Fruit fly (Drosophila melanogaster) whole organism, wandering third instar larva: Measurements from ENCODE around the gene Cds.

Experiments used
- Abd-B ChIP-seq: fragments of >200 bp; optimal IDR thresholded peaks from 2 replicates; lab custom pipeline; 2017; ENCODE audit warnings: missing biosample characterization, missing genetic modification characterization
- CG32264 ChIP-seq: fragments of 200-800 bp; sonication (Bioruptor generic); optimal IDR thresholded peaks from 2 replicates; lab custom pipeline; 2016; ENCODE audit warnings: missing biosample characterization, missing genetic modification characterization
- CG9705 ChIP-seq: fragments of 200-800 bp; sonication (Bioruptor generic); optimal IDR thresholded peaks from 2 replicates; lab custom pipeline; 2018; ENCODE audit warnings: missing biosample characterization, mild to moderate bottlenecking, missing genetic modification characterization
- CrebA ChIP-seq: fragments of 200-800 bp; sonication (Bioruptor generic); optimal IDR thresholded peaks from 2 replicates; lab custom pipeline; 2016; ENCODE audit warnings: missing biosample characterization, mild to moderate bottlenecking, missing genetic modification characterization, borderline replicate concordance
- Dfd ChIP-seq: fragments of >200 bp; optimal IDR thresholded peaks from 2 replicates; lab custom pipeline; 2017; ENCODE audit warnings: missing biosample characterization, missing genetic modification characterization
- HLH106 ChIP-seq: fragments of 200-800 bp; optimal IDR thresholded peaks from 3 replicates; lab custom pipeline; 2019; ENCODE audit warnings: missing biosample characterization, mild to moderate bottlenecking, missing genetic modification characterization, moderate library complexity
- Hnf4 ChIP-seq: fragments of 200-800 bp; sonication (Bioruptor generic); optimal IDR thresholded peaks from 2 replicates; lab custom pipeline; 2016; ENCODE audit warnings: missing biosample characterization, mild to moderate bottlenecking, missing genetic modification characterization
- Hr78 ChIP-seq: fragments of >200 bp; optimal IDR thresholded peaks from 2 replicates; lab custom pipeline; 2017; ENCODE audit warnings: missing biosample characterization, missing genetic modification characterization
- Hr83 ChIP-seq: fragments of 200-300 bp; sonication (Bioruptor generic); optimal IDR thresholded peaks from 2 replicates; lab custom pipeline; 2016; ENCODE audit warnings: missing biosample characterization, mild to moderate bottlenecking, missing genetic modification characterization, moderate library complexity; ENCODE audit not compliant: poor library complexity, severe bottlenecking
- Jra ChIP-seq: sonication (Bioruptor generic); optimal IDR thresholded peaks from 2 replicates; lab custom pipeline; 2016; ENCODE audit warnings: missing biosample characterization, missing genetic modification characterization
- Myc ChIP-seq: fragments of >200 bp; optimal IDR thresholded peaks from 2 replicates; lab custom pipeline; 2017
- N ChIP-seq: fragments of >200 bp; optimal IDR thresholded peaks from 2 replicates; lab custom pipeline; 2018; ENCODE audit warnings: missing biosample characterization, missing external identifiers, missing genetic modification characterization
- OdsH ChIP-seq: fragments of 200-800 bp; sonication (Bioruptor generic); optimal IDR thresholded peaks from 2 replicates; lab custom pipeline; 2016; ENCODE audit warnings: missing biosample characterization, mild to moderate bottlenecking, missing genetic modification characterization
- Sp1 ChIP-seq: fragments of 200-800 bp; sonication (Bioruptor generic); optimal IDR thresholded peaks from 3 replicates; lab custom pipeline; 2019; ENCODE audit warnings: missing biosample characterization, mild to moderate bottlenecking, missing genetic modification characterization, moderate library complexity
- Vsx2 ChIP-seq: fragments of 200-300, 225-300 bp; sonication (Bioruptor generic); optimal IDR thresholded peaks from 2 replicates; lab custom pipeline; 2018; ENCODE audit warnings: missing biosample characterization, missing genetic modification characterization; ENCODE audit not compliant: partially characterized antibody
- br ChIP-seq: fragments of 200-800 bp; sonication (Bioruptor generic); optimal IDR thresholded peaks from 2 replicates; lab custom pipeline; 2016; ENCODE audit warnings: missing biosample characterization, missing genetic modification characterization
- brk ChIP-seq: fragments of 200-800 bp; sonication (Bioruptor generic); optimal IDR thresholded peaks from 2 replicates; lab custom pipeline; 2016; ENCODE audit warnings: missing biosample characterization, mild to moderate bottlenecking, missing genetic modification characterization
- dl ChIP-seq, 2 experiments: fragments of 175-275, 200-275 bp in 1 of 2; fragments of 200-275 bp in 1 of 2; sonication (Bioruptor generic); optimal IDR thresholded peaks; lab custom pipeline; 2018; ENCODE audit warnings: mild to moderate bottlenecking in 2 of 2, missing biosample characterization in 2 of 2, missing genetic modification characterization in 2 of 2, moderate library complexity in 2 of 2; ENCODE audit not compliant: partially characterized antibody in 2 of 2, insufficient read depth in 1 of 2
- dmrt93B ChIP-seq: fragments of 200-800 bp; sonication (Bioruptor generic); optimal IDR thresholded peaks from 2 replicates; lab custom pipeline; 2018; ENCODE audit warnings: missing biosample characterization, mild to moderate bottlenecking, missing genetic modification characterization
- ey ChIP-seq: fragments of 200-800 bp; sonication (Bioruptor generic); optimal IDR thresholded peaks from 2 replicates; lab custom pipeline; 2016; ENCODE audit warnings: missing biosample characterization, missing genetic modification characterization
- foxo ChIP-seq, 2 experiments: fragments of 200-800 bp; sonication (Bioruptor generic); optimal IDR thresholded peaks; 2 replicates in 1 of 2; 3 replicates in 1 of 2; lab custom pipeline; 2016 to 2017; ENCODE audit warnings: missing biosample characterization in 2 of 2, missing genetic modification characterization in 2 of 2
- fru ChIP-seq: fragments of 200-800 bp; sonication (Bioruptor generic); optimal IDR thresholded peaks from 3 replicates; lab custom pipeline; 2016; ENCODE audit warnings: missing biosample characterization, mild to moderate bottlenecking, missing genetic modification characterization
- h ChIP-seq: fragments of 200-800 bp; sonication (Bioruptor generic); optimal IDR thresholded peaks from 3 replicates; lab custom pipeline; 2016; ENCODE audit warnings: missing biosample characterization, mild to moderate bottlenecking, missing genetic modification characterization
- jim ChIP-seq: fragments of 175-275, 200-325 bp; sonication (Bioruptor generic); optimal IDR thresholded peaks from 2 replicates; lab custom pipeline; 2016; ENCODE audit warnings: missing biosample characterization, mild to moderate bottlenecking, missing genetic modification characterization
- lola ChIP-seq: fragments of >200 bp; optimal IDR thresholded peaks from 2 replicates; lab custom pipeline; 2017; ENCODE audit warnings: missing biosample characterization, missing genetic modification characterization
- pan ChIP-seq: fragments of >200 bp; optimal IDR thresholded peaks from 2 replicates; lab custom pipeline; 2017
- psq ChIP-seq: fragments of 200-800 bp; sonication (Bioruptor generic); optimal IDR thresholded peaks from 3 replicates; lab custom pipeline; 2017; ENCODE audit warnings: missing biosample characterization, mild to moderate bottlenecking, missing genetic modification characterization, moderate library complexity
- rgr ChIP-seq: fragments of 200-800 bp; sonication (Bioruptor generic); optimal IDR thresholded peaks from 3 replicates; lab custom pipeline; 2016; ENCODE audit warnings: missing biosample characterization, mild to moderate bottlenecking, missing genetic modification characterization
- sage ChIP-seq: fragments of 200-800 bp; sonication (Bioruptor generic); optimal IDR thresholded peaks from 2 replicates; lab custom pipeline; 2016; ENCODE audit warnings: missing biosample characterization, mild to moderate bottlenecking, missing genetic modification characterization
- tai ChIP-seq: sonication (Bioruptor generic); optimal IDR thresholded peaks from 2 replicates; lab custom pipeline; 2016; ENCODE audit warnings: missing biosample characterization, missing genetic modification characterization
- woc ChIP-seq: sonication (Bioruptor generic); optimal IDR thresholded peaks from 2 replicates; lab custom pipeline; 2016; ENCODE audit warnings: missing biosample characterization, mild to moderate bottlenecking, missing genetic modification characterization

Cds gene

dm6 chr3L:8155324-8155723 lies 27.8 kb downstream of the Cds start:
- TF ChIP-seq br (no peak), sage (GFP tag; lab: Kevin White, UChicago) (no peak), Abd-B (GFP tag; lab: Kevin White, UChicago) (no peak)

- TF ChIP-seq foxo (GFP tag; optimal IDR thresholded peaks at IDR 0.05; lab: Kevin White, UChicago) (peak in 1 of 2 experiments; percentile 49), Hnf4 (GFP tag; lab: Kevin White, UChicago) (peak; percentile 6), lola (GFP tag; lab: Kevin White, UChicago) (no peak), woc (GFP tag; lab: Kevin White, UChicago) (no peak), Jra (GFP tag; lab: Kevin White, UChicago) (no peak), HLH106 (peak; percentile 31), br (peak; percentile 53), Vsx2 (GFP tag; lab: Kevin White, UChicago) (no peak), dl (GFP tag; optimal IDR thresholded peaks at IDR 0.05; lab: Kevin White, UChicago; ENCODE audit: insufficient read depth in 1 of 2, partially characterized antibody in 2 of 2) (no peak), brk (GFP tag; lab: Kevin White, UChicago) (no peak), psq (GFP tag; lab: Kevin White, UChicago) (no peak), jim (no peak), CrebA (GFP tag; lab: Kevin White, UChicago) (no peak), rgr (GFP tag; lab: Kevin White, UChicago) (peak; percentile 49), OdsH (peak; percentile 43), Dfd (GFP tag; lab: Kevin White, UChicago) (no peak), N (GFP tag; lab: Kevin White, UChicago) (no peak), dmrt93B (GFP tag; lab: Kevin White, UChicago) (no peak), h (GFP tag; lab: Kevin White, UChicago) (peak; percentile 48), fru (GFP tag; lab: Kevin White, UChicago) (peak; percentile 22), CG9705 (no peak), pan (lab: Kevin White, UChicago) (no peak), Sp1 (GFP tag; lab: Kevin White, UChicago) (peak; percentile 43), ey (peak; percentile 48)
Measured at dm6 chr3L:8156199-8156598, 28.6 kb downstream of the Cds start.

dm6 chr3L:8157079-8157478 lies 29.5 kb downstream of the Cds start:
- no peak for TF ChIP-seq Hnf4 (GFP tag; lab: Kevin White, UChicago)
- TF ChIP-seq Dfd (GFP tag; lab: Kevin White, UChicago), result no peak
- TF ChIP-seq ey, result peak; percentile 72
- peak; percentile 70 for TF ChIP-seq HLH106
- TF ChIP-seq sage (GFP tag; lab: Kevin White, UChicago), result peak; percentile 51
- peak; percentile 71 for TF ChIP-seq rgr (GFP tag; lab: Kevin White, UChicago)
- TF ChIP-seq woc (GFP tag; lab: Kevin White, UChicago), result peak; percentile 56
- peak in 1 of 2 experiments; percentile 67 for TF ChIP-seq foxo (GFP tag; optimal IDR thresholded peaks at IDR 0.05; lab: Kevin White, UChicago)
- TF ChIP-seq Hr83 (GFP tag; lab: Kevin White, UChicago), result no peak
- peak; percentile 52 for TF ChIP-seq psq (GFP tag; lab: Kevin White, UChicago)
- TF ChIP-seq fru (GFP tag; lab: Kevin White, UChicago), result peak; percentile 78
- peak; percentile 79 for TF ChIP-seq h (GFP tag; lab: Kevin White, UChicago)
- peak; percentile 41 for TF ChIP-seq tai (GFP tag; lab: Kevin White, UChicago)
- no peak for TF ChIP-seq Myc (lab: Kevin White, UChicago)
- no peak for TF ChIP-seq Abd-B (GFP tag; lab: Kevin White, UChicago)
- TF ChIP-seq Sp1 (GFP tag; lab: Kevin White, UChicago), result peak; percentile 68
- peak; percentile 5 for TF ChIP-seq Jra (GFP tag; lab: Kevin White, UChicago)
- no peak for TF ChIP-seq Hr78
- TF ChIP-seq OdsH, result peak; percentile 72
- peak; percentile 13 for TF ChIP-seq dmrt93B (GFP tag; lab: Kevin White, UChicago)
- TF ChIP-seq CrebA (GFP tag; lab: Kevin White, UChicago), result no peak
- no peak for TF ChIP-seq CG9705
- no peak for TF ChIP-seq pan (lab: Kevin White, UChicago)
- peak; percentile 12 for TF ChIP-seq CG32264 (GFP tag; lab: Kevin White, UChicago)
- TF ChIP-seq dl (GFP tag; optimal IDR thresholded peaks at IDR 0.05; lab: Kevin White, UChicago; ENCODE audit: insufficient read depth in 1 of 2, partially characterized antibody in 2 of 2), result no peak
- peak; percentile 19 for TF ChIP-seq brk (GFP tag; lab: Kevin White, UChicago)
- peak; percentile 62 for TF ChIP-seq br
